Worm (Caenorhabditis elegans): ENCODE results near the gene nhr-101.

nhr-101 gene

DNA sequence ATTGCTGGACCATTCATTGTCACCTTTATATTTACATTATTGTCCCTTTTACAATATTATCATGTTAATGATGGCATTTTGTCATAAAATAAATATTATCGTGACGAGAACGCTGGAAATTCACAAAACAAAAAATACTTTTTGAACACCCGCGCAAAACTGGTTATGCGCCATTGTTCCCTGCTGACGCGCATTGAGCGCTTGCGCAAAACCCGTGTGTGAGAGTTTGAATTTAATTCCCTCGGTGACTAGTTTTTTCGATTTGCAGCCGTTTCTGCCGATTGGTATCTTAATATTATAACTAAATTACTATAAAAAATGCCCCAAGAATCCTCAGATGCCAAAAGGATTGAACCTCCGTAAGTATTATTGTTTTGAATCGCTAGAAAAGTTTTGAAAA, 48.8 kb upstream of the nhr-101 start, which contains the start of gene pafo-1 (continued):
- TF ChIP-seq ztf-11 (tag; optimal IDR thresholded peaks at IDR 0.05) (peak in 1 of 2 experiments; percentile 79), blmp-1 (tag; optimal IDR thresholded peaks at IDR 0.05) (peak; percentile 84), nhr-85 (tag) (peak; percentile 97), zip-4 (GFP tag; optimal IDR thresholded peaks at IDR 0.05) (peak; percentile 80), aha-1 (tag; optimal IDR thresholded peaks at IDR 0.05) (peak; percentile 56), hpl-2 (GFP tag; optimal IDR thresholded peaks at IDR 0.05) (no peak), nhr-11 (tag; optimal IDR thresholded peaks at IDR 0.05) (peak; percentile 81), nhr-77 (tag; optimal IDR thresholded peaks at IDR 0.05) (peak; percentile 60), lin-14 (GFP tag; optimal IDR thresholded peaks at IDR 0.05) (peak; percentile 84), ceh-8 (GFP tag; optimal IDR thresholded peaks at IDR 0.05) (peak; percentile 92), nhr-90 (tag; optimal IDR thresholded peaks at IDR 0.05; ENCODE audit: poor library complexity) (peak; percentile 93), nhr-76 (tag; optimal IDR thresholded peaks at IDR 0.05) (peak; percentile 43), aly-2 (tag; optimal IDR thresholded peaks at IDR 0.05) (peak; percentile 87), unc-62 (GFP tag; optimal IDR thresholded peaks at IDR 0.05) (no peak), snpc-4 (tag; optimal IDR thresholded peaks at IDR 0.05) (peak; percentile 83), egl-13 (tag; optimal IDR thresholded peaks at IDR 0.05) (peak; percentile 77), efl-3 (GFP tag; optimal IDR thresholded peaks at IDR 0.05) (peak; percentile 47), unc-130 (tag; optimal IDR thresholded peaks at IDR 0.05) (peak; percentile 91), lir-3 (tag; optimal IDR thresholded peaks at IDR 0.05; ENCODE audit: poor library complexity) (peak; percentile 68), unc-98 (GFP tag; IDR thresholded peaks at IDR 0.05) (no peak), nhr-237 (tag; optimal IDR thresholded peaks at IDR 0.05) (peak; percentile 35), elt-2 (tag; optimal IDR thresholded peaks at IDR 0.05) (peak; percentile 75), efl-1 (optimal IDR thresholded peaks at IDR 0.05) (peak; percentile 98 to 99), efl-1 (GFP tag; optimal IDR thresholded peaks at IDR 0.05 in 1 of 2) (peak; percentile 99 to 100), skn-1 (tag; optimal IDR thresholded peaks at IDR 0.05) (peak; percentile 92), fos-1 (tag; optimal IDR thresholded peaks at IDR 0.05) (peak; percentile 84), irx-1 (tag; optimal IDR thresholded peaks at IDR 0.05) (peak; percentile 85), pag-3 (tag; optimal IDR thresholded peaks at IDR 0.05; ENCODE audit: borderline replicate concordance, insufficient read depth) (peak; percentile 13), nhr-20 (tag; optimal IDR thresholded peaks at IDR 0.05) (peak; percentile 92), lin-15B (tag; optimal IDR thresholded peaks at IDR 0.05) (peak; percentile 79), fkh-10 (GFP tag; optimal IDR thresholded peaks at IDR 0.05) (peak; percentile 71), mep-1 (tag; optimal IDR thresholded peaks at IDR 0.05) (peak; percentile 95), fkh-4 (tag; optimal IDR thresholded peaks at IDR 0.05; ENCODE audit: borderline replicate concordance) (peak; percentile 28), ets-5 (GFP tag; IDR thresholded peaks at IDR 0.05) (no peak), ces-1 (GFP tag; optimal IDR thresholded peaks at IDR 0.05) (no peak), xbp-1 (tag; optimal IDR thresholded peaks at IDR 0.05) (peak; percentile 90), mef-2 (tag; optimal IDR thresholded peaks at IDR 0.05) (peak; percentile 65), hlh-4 (tag; optimal IDR thresholded peaks at IDR 0.05) (no peak), F16B12.6 (tag; optimal IDR thresholded peaks at IDR 0.05) (peak; percentile 67), lin-35 (GFP tag; optimal IDR thresholded peaks at IDR 0.05) (peak; percentile 99), unc-30 (tag; optimal IDR thresholded peaks at IDR 0.05) (no peak), nhr-12 (tag; optimal IDR thresholded peaks at IDR 0.05) (no peak), ama-1 (optimal IDR thresholded peaks at IDR 0.05) (peak; percentile 13), tbx-2 (tag; optimal IDR thresholded peaks at IDR 0.05) (peak; percentile 92), ceh-88 (GFP tag; IDR thresholded peaks at IDR 0.05) (peak; percentile 20; the same call in 1 of the 2 replicates), ceh-82 (tag; optimal IDR thresholded peaks at IDR 0.05) (peak; percentile 80 to 93 (median 92))

Measured in whole organism, L1 larva.